Worm (Caenorhabditis elegans) whole organism, midembryonic: ENCODE results near the gene F23H12.5.
A peak's percentile ranks its signal among the peaks of the same experiment; 100 is the strongest.
"Not testable (repeated sequence)": the region's sequence is repeated elsewhere in the genome, so short reads cannot be mapped to it uniquely, and the experiment has no call there.

Experiments
- T22C8.4 ChIP-seq: fragments of 200-800 bp; sonication (Bioruptor generic); IDR thresholded peaks from 2 replicates; pipeline ENCODE4 v1.3.6; 2022; ENCODE audit warnings: missing genetic modification characterization, missing compliant biosample characterization
- cog-1 ChIP-seq: sonication (generic microtip); optimal IDR thresholded peaks from 2 replicates; lab custom pipeline; 2016; ENCODE audit warnings: missing genetic modification characterization, missing compliant biosample characterization
- flt-1 ChIP-seq: fragments of 200-800 bp; sonication (Bioruptor generic); IDR thresholded peaks from 2 replicates; pipeline ENCODE4 v1.3.6; 2022; ENCODE audit warnings: missing genetic modification characterization, missing compliant biosample characterization
- klf-2 ChIP-seq: fragments of 200-800 bp; sonication (Bioruptor generic); conservative IDR thresholded peaks from 2 replicates; pipeline ENCODE4 v1.3.6; 2022; ENCODE audit warnings: missing genetic modification reagents, missing genetic modification characterization, missing compliant biosample characterization
- med-1 ChIP-seq: sonication (generic microtip); optimal IDR thresholded peaks from 2 replicates; lab custom pipeline; 2017; ENCODE audit warnings: missing genetic modification characterization, mild to moderate bottlenecking, missing compliant biosample characterization, antibody characterized with exemption, missing genetic modification reagents; ENCODE audit not compliant: insufficient read depth
- ref-1 ChIP-seq: fragments of 200-800 bp; sonication (Bioruptor generic); conservative IDR thresholded peaks from 2 replicates; pipeline ENCODE4 v1.3.6; 2022; ENCODE audit warnings: missing genetic modification reagents, missing genetic modification characterization, missing compliant biosample characterization
- tab-1 ChIP-seq: fragments of 200-800 bp; sonication (Bioruptor generic); IDR thresholded peaks from 2 replicates; pipeline ENCODE4 v1.3.6; 2022; ENCODE audit warnings: missing genetic modification characterization, missing compliant biosample characterization
- ztf-23 ChIP-seq: fragments of 200-800 bp; sonication (Bioruptor generic); IDR thresholded peaks from 2 replicates; pipeline ENCODE4 v1.3.6; 2022; ENCODE audit warnings: missing genetic modification reagents, missing genetic modification characterization, missing compliant biosample characterization
- ztf-29 ChIP-seq: fragments of 200-800 bp; sonication (Bioruptor generic); IDR thresholded peaks from 2 replicates; pipeline ENCODE4 v1.3.6; 2022; ENCODE audit warnings: missing genetic modification reagents, missing genetic modification characterization, missing compliant biosample characterization

The F23H12.5 gene

ce11 chrV:12352881-12353280 lies 5.6 kb upstream of the F23H12.5 start:
- TF ChIP-seq flt-1 (GFP tag; lab: Robert Waterston, UW) (no peak), ref-1 (GFP tag; lab: Robert Waterston, UW) (no peak), ztf-23 (GFP tag; lab: Robert Waterston, UW) (no peak), med-1 (GFP tag; lab: Kevin White, UChicago) (no peak), tab-1 (GFP tag; lab: Robert Waterston, UW) (no peak), klf-2 (no peak), T22C8.4 (GFP tag; lab: Robert Waterston, UW) (no peak; the same call in 1 of the 2 replicates), ztf-29 (GFP tag; lab: Robert Waterston, UW) (no peak), cog-1 (tag; lab: Kevin White, UChicago) (no peak)

ce11 chrV:12353505-12353904 lies 4.9 kb upstream of the F23H12.5 start:
- TF ChIP-seq T22C8.4 (GFP tag; lab: Robert Waterston, UW) (peak; percentile 43; the same call in 1 of the 2 replicates), tab-1 (GFP tag; lab: Robert Waterston, UW) (no peak), ztf-29 (GFP tag; lab: Robert Waterston, UW) (peak; percentile 12; the same call in 1 of the 2 replicates)

- TF ChIP-seq T22C8.4 (GFP tag; lab: Robert Waterston, UW) (no peak), ref-1 (GFP tag; lab: Robert Waterston, UW) (no peak), cog-1 (tag; lab: Kevin White, UChicago) (no peak), flt-1 (GFP tag; lab: Robert Waterston, UW) (peak; percentile 54; the same call in 1 of the 2 replicates), tab-1 (GFP tag; lab: Robert Waterston, UW) (no peak), med-1 (GFP tag; lab: Kevin White, UChicago) (no peak), klf-2 (no peak), ztf-23 (GFP tag; lab: Robert Waterston, UW) (no peak), ztf-29 (GFP tag; lab: Robert Waterston, UW) (no peak)
Observed at ce11 chrV:12354193-12354830, 4.1 kb upstream of the F23H12.5 start.

- TF ChIP-seq klf-2 (no peak), med-1 (GFP tag; lab: Kevin White, UChicago) (no peak), ztf-29 (GFP tag; lab: Robert Waterston, UW) (no peak), tab-1 (GFP tag; lab: Robert Waterston, UW) (no peak)
Observed at ce11 chrV:12357632-12358031, 815 bp upstream of the F23H12.5 start.

- TF ChIP-seq T22C8.4 (GFP tag; lab: Robert Waterston, UW), result no peak
- no peak for TF ChIP-seq med-1 (GFP tag; lab: Kevin White, UChicago)
- TF ChIP-seq ztf-29 (GFP tag; lab: Robert Waterston, UW), result no peak
- no peak for TF ChIP-seq ztf-23 (GFP tag; lab: Robert Waterston, UW)
- no peak for TF ChIP-seq klf-2
- no peak for TF ChIP-seq ref-1 (GFP tag; lab: Robert Waterston, UW)
- TF ChIP-seq cog-1 (tag; lab: Kevin White, UChicago), result no peak
- TF ChIP-seq flt-1 (GFP tag; lab: Robert Waterston, UW), result no peak
- no peak for TF ChIP-seq tab-1 (GFP tag; lab: Robert Waterston, UW)
Observed at ce11 chrV:12361644-12362043, 3.2 kb downstream of the F23H12.5 start, which contains the start of gene fipr-1. Gene fipr-1, minus strand, starts transcription at chrV:12361744.

- no peak for TF ChIP-seq ref-1 (GFP tag; lab: Robert Waterston, UW)
- TF ChIP-seq T22C8.4 (GFP tag; lab: Robert Waterston, UW), result no peak
- no peak for TF ChIP-seq cog-1 (tag; lab: Kevin White, UChicago)
- TF ChIP-seq med-1 (GFP tag; lab: Kevin White, UChicago), result no peak
Observed at ce11 chrV:12365104-12365503, 6.7 kb downstream of the F23H12.5 start, which contains the start of gene fipr-2. Gene fipr-2, plus strand, starts transcription at chrV:12365348.

ce11 chrV:12369437-12369836 lies 11.0 kb downstream of the F23H12.5 start, which contains the start of gene gcy-13:
Gene gcy-13, minus strand, starts transcription at chrV:12369537.
- no peak for TF ChIP-seq klf-2
- no peak for TF ChIP-seq tab-1 (GFP tag; lab: Robert Waterston, UW)
- no peak for TF ChIP-seq med-1 (GFP tag; lab: Kevin White, UChicago)
- TF ChIP-seq ref-1 (GFP tag; lab: Robert Waterston, UW), result no peak
- TF ChIP-seq flt-1 (GFP tag; lab: Robert Waterston, UW), result no peak
- TF ChIP-seq ztf-29 (GFP tag; lab: Robert Waterston, UW), result no peak
- no peak for TF ChIP-seq cog-1 (tag; lab: Kevin White, UChicago)
- TF ChIP-seq ztf-23 (GFP tag; lab: Robert Waterston, UW), result no peak
- no peak for TF ChIP-seq T22C8.4 (GFP tag; lab: Robert Waterston, UW)

- TF ChIP-seq cog-1 (tag; lab: Kevin White, UChicago) (no peak), ref-1 (GFP tag; lab: Robert Waterston, UW) (no peak), ztf-29 (GFP tag; lab: Robert Waterston, UW) (no peak), med-1 (GFP tag; lab: Kevin White, UChicago) (no peak), klf-2 (no peak), T22C8.4 (GFP tag; lab: Robert Waterston, UW) (no peak), tab-1 (GFP tag; lab: Robert Waterston, UW) (no peak), flt-1 (GFP tag; lab: Robert Waterston, UW) (no peak), ztf-23 (GFP tag; lab: Robert Waterston, UW) (no peak)
Observed at ce11 chrV:12371386-12371785, 12.9 kb downstream of the F23H12.5 start, which contains the start of gene F23H12.7. Gene F23H12.7, plus strand, starts transcription at chrV:12371686.

ce11 chrV:12374252-12374651 lies 15.8 kb downstream of the F23H12.5 start, which contains the start of gene F23H12.10:
Gene F23H12.10, minus strand, starts transcription at chrV:12374263.
- not testable (repeated sequence) for TF ChIP-seq klf-2; ztf-29 (GFP tag; lab: Robert Waterston, UW); med-1 (GFP tag; lab: Kevin White, UChicago)
